Worm (Caenorhabditis elegans): ENCODE measurements around the gene eri-9.

The eri-9 gene

ce11 chrIII:4905405-4905804 lies 26.8 kb upstream of the eri-9 start, which contains the start of gene F26F4.8:
Gene F26F4.8 (minus strand): TSS chrIII:4905473.
- no peak for TF ChIP-seq klf-2 (GFP tag; conservative IDR thresholded peaks at IDR 0.05)
- no peak for TF ChIP-seq cog-1 (tag; optimal IDR thresholded peaks at IDR 0.05)
- no peak for TF ChIP-seq ref-1 (GFP tag; conservative IDR thresholded peaks at IDR 0.05)
- TF ChIP-seq med-1 (GFP tag; optimal IDR thresholded peaks at IDR 0.05; ENCODE audit: insufficient read depth), result no peak
- no peak for TF ChIP-seq T22C8.4 (GFP tag; IDR thresholded peaks at IDR 0.05)
- no peak for TF ChIP-seq tab-1 (GFP tag; IDR thresholded peaks at IDR 0.05)
- TF ChIP-seq flt-1 (GFP tag; IDR thresholded peaks at IDR 0.05), result no peak
- no peak for TF ChIP-seq ztf-23 (GFP tag; IDR thresholded peaks at IDR 0.05)
- no peak for TF ChIP-seq ztf-29 (GFP tag; IDR thresholded peaks at IDR 0.05)

- no peak for TF ChIP-seq T22C8.4 (GFP tag; IDR thresholded peaks at IDR 0.05)
- TF ChIP-seq tab-1 (GFP tag; IDR thresholded peaks at IDR 0.05), result no peak
- no peak for TF ChIP-seq cog-1 (tag; optimal IDR thresholded peaks at IDR 0.05)
- no peak for TF ChIP-seq klf-2 (GFP tag; conservative IDR thresholded peaks at IDR 0.05)
- no peak for TF ChIP-seq flt-1 (GFP tag; IDR thresholded peaks at IDR 0.05)
- TF ChIP-seq ztf-29 (GFP tag; IDR thresholded peaks at IDR 0.05), result no peak
- TF ChIP-seq med-1 (GFP tag; optimal IDR thresholded peaks at IDR 0.05; ENCODE audit: insufficient read depth), result no peak
- no peak for TF ChIP-seq ztf-23 (GFP tag; IDR thresholded peaks at IDR 0.05)
Measured at ce11 chrIII:4906365-4906764, 25.9 kb upstream of the eri-9 start.

ce11 chrIII:4906896-4907295 lies 25.4 kb upstream of the eri-9 start, which contains the start of gene rom-1:
Gene rom-1 (plus strand): TSS chrIII:4907196.
- TF ChIP-seq med-1 (GFP tag; optimal IDR thresholded peaks at IDR 0.05; ENCODE audit: insufficient read depth) (no peak), flt-1 (GFP tag; IDR thresholded peaks at IDR 0.05) (no peak), klf-2 (GFP tag; conservative IDR thresholded peaks at IDR 0.05) (no peak), ref-1 (GFP tag; conservative IDR thresholded peaks at IDR 0.05) (no peak), tab-1 (GFP tag; IDR thresholded peaks at IDR 0.05) (no peak), ztf-29 (GFP tag; IDR thresholded peaks at IDR 0.05) (no peak), ztf-23 (GFP tag; IDR thresholded peaks at IDR 0.05) (no peak), T22C8.4 (GFP tag; IDR thresholded peaks at IDR 0.05) (no peak), cog-1 (tag; optimal IDR thresholded peaks at IDR 0.05) (no peak)

- TF ChIP-seq tab-1 (GFP tag; IDR thresholded peaks at IDR 0.05), result no peak
Measured at ce11 chrIII:4909938-4910337, 22.3 kb upstream of the eri-9 start, which contains the start of gene F26F4.12. Gene F26F4.12 (minus strand): TSS chrIII:4910038.

- TF ChIP-seq tab-1 (GFP tag; IDR thresholded peaks at IDR 0.05), result no peak
- no peak for TF ChIP-seq ztf-23 (GFP tag; IDR thresholded peaks at IDR 0.05)
- no peak for TF ChIP-seq klf-2 (GFP tag; conservative IDR thresholded peaks at IDR 0.05)
- no peak for TF ChIP-seq ref-1 (GFP tag; conservative IDR thresholded peaks at IDR 0.05)
- TF ChIP-seq flt-1 (GFP tag; IDR thresholded peaks at IDR 0.05), result no peak
- TF ChIP-seq med-1 (GFP tag; optimal IDR thresholded peaks at IDR 0.05; ENCODE audit: insufficient read depth), result no peak
- no peak for TF ChIP-seq T22C8.4 (GFP tag; IDR thresholded peaks at IDR 0.05)
- TF ChIP-seq ztf-29 (GFP tag; IDR thresholded peaks at IDR 0.05), result no peak
- TF ChIP-seq cog-1 (tag; optimal IDR thresholded peaks at IDR 0.05), result no peak
Measured at ce11 chrIII:4910956-4911355, 21.3 kb upstream of the eri-9 start, which contains the start of gene F26F4.2. Gene F26F4.2 (plus strand): TSS chrIII:4911256.

ce11 chrIII:4912317-4912716 lies 19.9 kb upstream of the eri-9 start, which contains the start of the genes F26F4.9 and cee-1:
Gene F26F4.9 (minus strand): TSS chrIII:4912521.
Gene cee-1 (plus strand): TSS chrIII:4912699.
- TF ChIP-seq ztf-29 (GFP tag; IDR thresholded peaks at IDR 0.05) (no peak), cog-1 (tag; optimal IDR thresholded peaks at IDR 0.05) (peak; percentile 36)

ce11 chrIII:4913736-4914135 lies 18.5 kb upstream of the eri-9 start:
- TF ChIP-seq ztf-23 (GFP tag; IDR thresholded peaks at IDR 0.05), result no peak
- no peak for TF ChIP-seq cog-1 (tag; optimal IDR thresholded peaks at IDR 0.05)
- no peak for TF ChIP-seq flt-1 (GFP tag; IDR thresholded peaks at IDR 0.05)
- no peak for TF ChIP-seq ref-1 (GFP tag; conservative IDR thresholded peaks at IDR 0.05)
- no peak for TF ChIP-seq med-1 (GFP tag; optimal IDR thresholded peaks at IDR 0.05; ENCODE audit: insufficient read depth)
- TF ChIP-seq klf-2 (GFP tag; conservative IDR thresholded peaks at IDR 0.05), result no peak
- no peak for TF ChIP-seq ztf-29 (GFP tag; IDR thresholded peaks at IDR 0.05)

ce11 chrIII:4917077-4917476 lies 15.2 kb upstream of the eri-9 start, which contains the start of gene rars-1:
Gene rars-1 (minus strand): TSS chrIII:4917177.
- TF ChIP-seq tab-1 (GFP tag; IDR thresholded peaks at IDR 0.05) (no peak), med-1 (GFP tag; optimal IDR thresholded peaks at IDR 0.05; ENCODE audit: insufficient read depth) (no peak), ztf-23 (GFP tag; IDR thresholded peaks at IDR 0.05) (no peak), ref-1 (GFP tag; conservative IDR thresholded peaks at IDR 0.05) (no peak), ztf-29 (GFP tag; IDR thresholded peaks at IDR 0.05) (no peak), flt-1 (GFP tag; IDR thresholded peaks at IDR 0.05) (no peak), cog-1 (tag; optimal IDR thresholded peaks at IDR 0.05) (no peak)

- TF ChIP-seq tab-1 (GFP tag; IDR thresholded peaks at IDR 0.05) (no peak), klf-2 (GFP tag; conservative IDR thresholded peaks at IDR 0.05) (no peak), cog-1 (tag; optimal IDR thresholded peaks at IDR 0.05) (no peak), T22C8.4 (GFP tag; IDR thresholded peaks at IDR 0.05) (no peak), ztf-23 (GFP tag; IDR thresholded peaks at IDR 0.05) (no peak), ztf-29 (GFP tag; IDR thresholded peaks at IDR 0.05) (no peak), ref-1 (GFP tag; conservative IDR thresholded peaks at IDR 0.05) (no peak), flt-1 (GFP tag; IDR thresholded peaks at IDR 0.05) (no peak), med-1 (GFP tag; optimal IDR thresholded peaks at IDR 0.05; ENCODE audit: insufficient read depth) (no peak)
Measured at ce11 chrIII:4917960-4918712, 14.1 kb upstream of the eri-9 start, which contains the start of gene rpb-8. Gene rpb-8 (minus strand): TSS chrIII:4918008.

- TF ChIP-seq tab-1 (GFP tag; IDR thresholded peaks at IDR 0.05) (no peak), cog-1 (tag; optimal IDR thresholded peaks at IDR 0.05) (no peak), ref-1 (GFP tag; conservative IDR thresholded peaks at IDR 0.05) (no peak), ztf-23 (GFP tag; IDR thresholded peaks at IDR 0.05) (no peak), flt-1 (GFP tag; IDR thresholded peaks at IDR 0.05) (no peak), ztf-29 (GFP tag; IDR thresholded peaks at IDR 0.05) (no peak), klf-2 (GFP tag; conservative IDR thresholded peaks at IDR 0.05) (no peak), med-1 (GFP tag; optimal IDR thresholded peaks at IDR 0.05; ENCODE audit: insufficient read depth) (no peak), T22C8.4 (GFP tag; IDR thresholded peaks at IDR 0.05) (no peak)
Measured at ce11 chrIII:4918906-4919305, 13.3 kb upstream of the eri-9 start.

All from whole organism, midembryonic.